Worm (Caenorhabditis elegans) whole organism, dauer: ENCODE results near the gene ztf-7.

ENCODE experiments used
- unc-62 ChIP-seq: sonication (generic microtip); optimal IDR thresholded peaks from 2 replicates; lab custom pipeline; 2017; ENCODE audit warnings: missing biosample characterization, missing genetic modification reagents, missing genetic modification characterization

The ztf-7 gene

DNA sequence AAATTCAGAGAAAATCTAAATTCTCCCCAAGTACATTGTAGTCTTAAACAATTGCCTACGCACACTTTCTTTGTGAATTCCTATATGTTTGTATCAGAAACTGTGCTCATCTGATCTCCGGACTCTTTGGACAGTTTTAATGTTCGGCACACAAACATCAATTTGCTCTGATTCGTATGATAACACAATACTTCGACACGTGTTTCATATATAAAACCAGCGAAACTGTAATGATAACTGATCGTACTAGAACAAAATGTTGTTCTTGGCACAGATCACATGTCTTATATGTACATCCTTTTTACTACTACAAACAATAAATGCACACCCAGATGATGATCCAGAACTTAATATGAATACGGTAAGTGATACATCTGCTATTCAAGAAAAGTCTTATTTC, 1.8 kb upstream of the ztf-7 start, which contains the start of gene lipl-2:
TSS of gene lipl-2 (plus strand) at position 236 of the 400 bp plus-strand sequence.
- TF ChIP-seq unc-62 (GFP tag; lab: Kevin White, UChicago), result no peak

DNA sequence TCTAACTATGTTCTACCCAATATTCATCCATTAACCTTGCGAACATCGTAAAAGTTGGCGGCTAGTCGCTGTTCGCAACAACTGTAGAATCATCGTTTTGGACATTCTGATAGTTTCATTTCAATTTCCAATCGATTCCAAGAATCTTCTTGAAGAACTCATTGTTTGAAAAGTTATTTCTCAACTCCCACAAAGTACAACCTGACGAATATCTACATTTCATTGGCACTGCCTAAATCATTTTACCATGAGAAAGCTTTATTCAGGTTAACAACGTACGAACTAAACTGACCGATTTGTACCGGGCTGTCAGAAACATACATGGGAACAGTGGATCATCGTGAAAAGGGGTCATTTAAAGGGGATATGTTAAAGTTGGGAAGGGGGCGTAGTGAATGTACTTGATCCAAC, 2.8 kb downstream of the ztf-7 start, which contains the start of gene F46B6.6:
TSS of gene F46B6.6 (minus strand) at position 148 of the 411 bp plus-strand sequence.
- TF ChIP-seq unc-62 (GFP tag; lab: Kevin White, UChicago), result no peak

DNA sequence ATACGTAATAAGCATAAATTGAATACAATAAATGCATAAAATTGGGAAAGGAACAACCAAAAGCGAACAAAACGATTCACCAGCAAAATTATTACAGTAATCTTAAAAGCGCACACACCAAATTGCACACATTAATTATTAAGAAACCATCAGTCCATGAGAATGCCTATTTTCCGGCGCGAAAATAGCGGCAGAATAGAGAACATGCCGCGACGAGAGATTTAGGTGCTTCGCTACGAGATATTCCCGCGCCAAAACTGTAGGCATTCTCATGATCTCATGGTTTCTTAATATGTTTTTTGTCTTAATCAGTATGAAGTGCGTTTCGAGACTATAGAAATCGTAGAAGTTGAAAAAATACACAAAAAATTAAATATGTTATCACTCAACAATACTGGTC, 5.3 kb downstream of the ztf-7 start:
- no peak for TF ChIP-seq unc-62 (GFP tag; lab: Kevin White, UChicago)

DNA sequence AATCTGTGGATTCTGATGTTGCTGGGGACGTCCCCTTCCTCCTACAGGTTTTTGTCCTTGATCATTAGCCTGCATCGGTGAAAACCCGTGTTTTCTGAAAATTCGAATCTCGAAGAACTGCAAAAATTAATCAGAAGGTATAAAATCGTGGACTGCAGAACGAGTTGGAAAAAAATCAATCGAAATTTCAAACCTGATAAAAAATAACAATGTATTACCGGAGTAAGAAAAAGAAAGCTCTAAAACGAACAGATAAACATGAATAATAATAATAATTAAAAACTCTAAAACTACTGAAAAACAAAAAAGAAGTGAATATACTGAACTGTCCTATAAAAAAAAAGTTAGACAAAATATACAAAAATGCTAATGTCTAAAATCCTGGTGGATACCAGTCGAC, 6.5 kb downstream of the ztf-7 start, which contains the start of gene F46B6.5:
TSS of gene F46B6.5 (minus strand) at position 101 of the 400 bp plus-strand sequence.
- no peak for TF ChIP-seq unc-62 (GFP tag; lab: Kevin White, UChicago)

DNA sequence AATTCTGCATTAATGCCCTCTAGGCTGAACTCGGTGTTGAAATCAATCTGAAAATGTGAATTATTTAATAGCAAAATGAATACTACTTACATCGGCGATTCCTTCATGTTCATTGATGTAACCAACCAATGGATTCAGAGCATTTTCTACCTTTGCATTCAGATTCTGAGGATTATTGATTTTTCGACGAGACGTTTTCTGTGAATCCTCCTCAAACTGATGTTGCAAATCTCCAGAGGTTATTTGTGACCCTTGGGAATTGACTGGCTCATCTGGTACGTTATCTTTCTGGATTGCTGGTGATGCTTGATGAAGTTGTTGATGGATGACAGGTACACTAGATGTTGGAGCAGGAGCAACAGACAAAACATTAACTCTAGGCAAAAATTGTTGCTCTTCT, 7.5 kb downstream of the ztf-7 start:
- no peak for TF ChIP-seq unc-62 (GFP tag; lab: Kevin White, UChicago)

DNA sequence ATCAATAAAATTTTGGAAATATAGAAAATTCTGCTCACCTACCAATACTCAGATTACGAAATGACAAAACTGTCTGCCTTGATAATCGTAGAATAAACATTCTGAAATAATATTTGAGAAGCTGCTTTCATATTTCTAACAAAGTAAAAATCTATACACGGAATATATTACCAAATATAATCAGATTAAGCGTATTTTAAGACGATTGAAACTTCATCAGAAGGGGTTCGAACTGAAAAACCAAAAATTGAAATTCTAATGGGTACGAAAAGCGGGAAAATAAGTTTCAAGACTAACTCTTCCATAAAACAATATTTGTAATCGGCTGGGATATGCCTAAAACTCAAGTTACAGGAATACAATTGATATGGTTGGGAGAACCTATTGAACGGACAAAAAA, 10.1 kb downstream of the ztf-7 start, which contains the start of gene F46B6.4:
TSS of gene F46B6.4 (minus strand) at position 101 of the 400 bp plus-strand sequence.
- TF ChIP-seq unc-62 (GFP tag; lab: Kevin White, UChicago), result no peak

DNA sequence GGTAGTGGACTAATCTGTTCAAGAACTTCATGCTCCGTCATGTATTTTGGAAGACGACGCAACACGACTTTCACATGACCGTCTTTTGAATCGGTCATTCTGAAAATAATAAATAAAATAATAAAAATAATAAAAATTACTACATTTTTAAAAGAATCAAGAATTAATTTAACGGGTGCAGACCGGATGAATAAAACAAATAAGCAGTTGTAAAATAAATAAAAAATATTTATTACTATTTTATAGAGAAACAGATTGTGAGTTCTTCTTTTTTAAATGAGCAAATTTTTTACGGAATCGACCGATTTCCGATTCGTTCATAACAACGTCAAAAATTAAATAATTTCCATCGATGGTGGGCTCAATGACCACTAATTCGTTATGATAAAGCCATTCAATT, 11.9 kb downstream of the ztf-7 start, which contains the start of gene smg-4:
TSS of gene smg-4 (minus strand) at position 101 of the 400 bp plus-strand sequence.
- no peak for TF ChIP-seq unc-62 (GFP tag; lab: Kevin White, UChicago)

DNA sequence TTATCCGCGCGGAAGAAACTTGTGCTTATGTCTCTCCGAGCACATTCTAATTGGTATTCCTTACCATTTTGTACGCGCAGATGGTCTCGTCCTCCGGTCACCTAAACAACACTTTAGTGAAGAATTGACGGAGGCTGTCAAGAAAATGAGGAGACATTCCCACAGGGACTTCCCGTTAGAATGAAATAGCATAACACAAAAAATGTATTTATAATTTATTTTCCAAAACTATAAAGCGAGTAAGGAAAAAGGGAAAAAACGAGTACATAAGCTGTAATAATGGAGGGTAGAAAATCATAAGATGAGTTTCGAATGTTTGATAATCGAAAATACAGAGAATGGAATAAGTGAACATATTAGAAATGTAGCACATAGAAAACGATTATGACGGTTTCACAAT, 13.8 kb downstream of the ztf-7 start, which contains the start of gene F46B6.12:
TSS of gene F46B6.12 (minus strand) at position 101 of the 400 bp plus-strand sequence.
- no peak for TF ChIP-seq unc-62 (GFP tag; lab: Kevin White, UChicago)

DNA sequence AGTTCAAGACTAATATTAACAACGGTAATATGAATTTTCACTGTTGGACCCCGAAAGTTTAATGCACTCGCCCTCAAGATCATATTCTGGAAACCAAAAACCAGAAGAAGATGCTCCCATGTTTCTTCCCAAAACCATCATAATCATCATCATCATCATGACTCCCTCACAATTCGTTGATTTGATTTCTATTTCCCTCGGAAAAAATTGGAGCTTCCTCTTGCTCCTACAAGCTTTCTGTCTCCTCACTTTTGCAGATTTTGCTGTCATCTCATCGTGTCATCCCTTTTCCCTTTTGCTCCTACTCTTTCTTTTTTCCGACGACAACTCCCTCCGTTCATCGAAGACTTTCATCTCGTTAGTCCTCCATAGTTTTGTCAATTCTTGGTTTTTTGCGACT, 17.5 kb downstream of the ztf-7 start, which contains the start of gene F46B6.2:
TSS of gene F46B6.2 (plus strand) at position 316 of the 400 bp plus-strand sequence.
- TF ChIP-seq unc-62 (GFP tag; lab: Kevin White, UChicago), result no peak

DNA sequence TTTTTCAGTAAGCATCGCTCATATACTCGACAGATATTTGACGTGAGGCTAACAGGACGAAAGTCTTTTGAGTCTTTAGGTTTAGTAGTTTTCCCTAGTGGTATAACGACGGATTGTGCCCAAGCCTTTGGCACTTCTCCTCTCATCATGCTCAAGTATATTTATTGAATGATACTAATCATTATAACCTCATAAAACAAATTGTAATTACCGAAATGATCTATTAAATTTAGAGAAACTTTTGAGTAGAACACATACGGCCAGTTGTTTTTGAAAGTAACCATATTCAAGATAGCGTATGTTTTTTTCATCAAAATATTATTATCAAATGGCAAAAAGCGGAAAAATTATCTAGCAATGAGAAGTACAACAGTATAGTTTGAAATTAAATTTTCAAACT, 18.2 kb downstream of the ztf-7 start:
- TF ChIP-seq unc-62 (GFP tag; lab: Kevin White, UChicago), result no peak

DNA sequence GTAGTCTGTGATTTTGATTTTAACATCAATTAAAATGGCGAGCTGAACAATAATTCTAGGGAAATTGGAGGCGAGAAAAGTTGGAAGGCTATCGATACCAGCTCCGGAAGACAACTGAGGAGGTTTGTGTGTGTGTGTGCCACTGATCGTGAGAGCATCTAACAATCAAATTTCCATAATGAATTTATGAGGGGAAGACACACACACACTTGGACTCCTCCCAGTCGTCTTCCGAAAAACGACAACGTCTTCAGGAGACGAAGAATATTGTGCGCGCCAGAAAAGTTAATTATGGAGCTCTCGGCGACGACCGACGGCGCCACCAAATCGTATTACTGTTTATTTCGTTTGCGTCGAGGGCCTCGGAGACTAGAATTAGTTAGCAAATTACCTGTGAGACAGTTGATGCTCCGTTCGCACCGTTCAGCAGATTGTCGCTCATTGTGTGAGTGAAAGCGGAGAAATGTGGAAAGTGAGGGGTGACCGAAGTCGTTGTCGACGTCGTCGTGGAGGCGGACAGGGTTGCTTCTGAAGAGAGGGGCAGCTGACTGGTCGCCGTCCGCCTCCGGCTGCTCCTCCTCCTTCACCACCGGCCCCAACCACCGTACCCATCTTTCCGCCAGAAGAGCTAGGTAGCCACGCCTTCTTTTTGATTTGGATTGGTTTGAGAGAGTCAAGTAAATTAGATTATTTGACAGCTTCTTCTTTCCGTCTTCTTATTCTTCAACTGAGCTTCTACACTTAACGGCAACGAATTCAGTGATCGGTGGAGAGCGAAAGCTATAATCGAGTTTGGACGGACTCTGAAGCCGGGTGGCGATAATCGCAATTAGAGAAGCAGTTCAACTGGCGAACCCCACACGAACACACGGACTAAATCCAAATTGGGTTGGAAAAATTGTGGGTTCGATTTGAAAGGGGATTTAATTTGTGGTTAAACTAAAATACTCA, 20.4 kb downstream of the ztf-7 start, which contains the start of gene unc-42:
TSS of gene unc-42 (minus strand) at position 564 of the 951 bp plus-strand sequence.
- no peak for TF ChIP-seq unc-62 (GFP tag; lab: Kevin White, UChicago)

DNA sequence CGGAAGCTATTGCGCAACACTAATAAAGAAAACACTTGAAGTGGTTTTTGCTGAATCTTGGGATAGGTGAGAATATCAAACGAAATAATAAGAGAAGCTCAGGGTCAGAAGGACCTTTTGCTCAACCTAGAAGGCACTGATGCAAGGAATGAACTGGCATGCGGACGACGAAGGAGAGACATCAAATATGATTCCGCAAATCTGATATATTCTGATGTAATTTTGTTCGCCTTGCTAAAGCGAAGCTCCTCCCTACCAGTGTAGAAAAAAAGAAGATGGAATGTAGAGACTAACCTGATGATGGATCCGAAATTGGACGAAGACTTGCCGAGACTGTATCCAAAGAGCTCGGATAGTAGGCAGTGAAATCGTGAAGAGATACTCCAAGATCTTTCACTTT, 21.6 kb downstream of the ztf-7 start:
- no peak for TF ChIP-seq unc-62 (GFP tag; lab: Kevin White, UChicago)

DNA sequence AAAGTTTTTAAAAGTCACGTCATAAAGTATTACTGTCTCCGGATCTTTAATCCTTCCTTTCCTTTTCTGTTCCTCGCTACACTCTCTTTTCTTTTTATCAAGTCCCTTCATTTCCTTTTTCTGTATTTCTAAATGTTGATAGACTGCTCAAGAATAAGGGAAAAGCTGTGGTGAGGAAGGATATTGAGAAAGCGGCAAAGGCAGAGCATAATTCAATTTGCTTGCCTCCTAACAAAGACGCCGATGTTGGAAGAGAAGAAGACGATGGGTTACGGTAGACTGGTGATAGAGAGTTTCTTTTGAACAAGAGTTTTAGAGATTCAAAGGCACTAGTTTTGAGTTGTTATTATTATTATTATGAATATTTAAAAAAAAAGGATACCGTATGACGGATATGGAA, 23.9 kb downstream of the ztf-7 start:
- no peak for TF ChIP-seq unc-62 (GFP tag; lab: Kevin White, UChicago)

DNA sequence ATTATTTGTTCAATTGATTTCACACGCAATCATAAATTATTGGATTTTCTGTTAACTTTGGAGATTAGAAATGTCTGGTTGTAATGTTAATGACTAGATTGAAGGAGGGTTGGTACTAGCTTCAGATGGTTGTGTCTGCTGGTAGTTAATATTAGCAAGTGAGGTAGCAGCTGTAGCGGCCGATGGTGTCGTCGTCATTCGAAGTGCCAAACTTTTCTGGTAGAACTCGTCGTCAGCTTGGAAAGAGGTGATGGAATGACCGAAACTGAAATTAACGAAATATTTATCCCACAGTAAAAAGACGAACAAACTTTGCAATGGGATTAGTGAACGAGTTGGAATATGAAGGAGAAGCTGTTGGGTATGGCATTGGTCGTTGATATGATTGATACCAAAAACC, 25.0 kb downstream of the ztf-7 start:
- TF ChIP-seq unc-62 (GFP tag; lab: Kevin White, UChicago), result no peak

DNA sequence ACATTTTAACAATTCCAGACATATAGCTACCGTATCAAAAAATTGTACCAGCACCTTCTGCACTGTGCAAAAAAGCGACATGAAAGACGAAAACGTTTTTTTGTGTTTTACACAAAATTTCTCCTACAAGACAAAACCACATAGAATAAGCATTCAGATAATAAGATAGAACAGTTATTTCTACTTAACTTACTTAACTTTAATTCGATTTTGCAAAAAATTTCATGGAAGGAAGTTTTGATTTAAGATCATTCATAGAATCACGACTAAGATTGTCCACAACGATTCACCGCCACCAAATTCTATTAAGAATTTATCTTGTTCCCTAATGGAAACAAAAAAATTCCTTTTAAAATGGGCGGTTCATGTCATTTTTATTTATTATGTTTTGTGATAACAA, 25.7 kb downstream of the ztf-7 start:
- TF ChIP-seq unc-62 (GFP tag; lab: Kevin White, UChicago), result no peak

DNA sequence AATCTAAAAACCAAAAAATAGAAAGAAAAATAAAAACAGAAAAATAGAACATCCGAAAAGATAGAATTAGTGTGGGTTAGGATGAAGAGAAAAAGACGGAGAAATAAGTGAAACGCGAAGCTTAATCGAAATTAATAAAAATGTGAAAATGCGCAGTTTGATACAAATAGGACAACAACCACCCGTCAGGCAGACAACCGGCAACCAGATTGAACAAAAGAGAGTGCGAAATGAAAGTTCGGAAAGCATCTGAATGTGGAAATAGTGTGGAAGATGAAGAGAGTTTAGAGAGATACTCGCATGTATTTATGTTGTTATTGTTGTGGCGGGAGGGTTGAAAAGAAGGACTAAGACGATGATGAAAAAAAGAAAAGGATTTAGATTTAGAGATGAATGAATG, 31.1 kb downstream of the ztf-7 start:
- no peak for TF ChIP-seq unc-62 (GFP tag; lab: Kevin White, UChicago)
